Worm (Caenorhabditis elegans) whole organism, L4 larva: ENCODE results near the gene lact-3.
A peak's percentile ranks its signal among the peaks of the same experiment; 100 is the strongest.

ENCODE experiments used
- F26F4.8 ChIP-seq: fragments of 200-800 bp; sonication (Bioruptor generic); conservative IDR thresholded peaks from 2 replicates; pipeline ENCODE4 v1.3.6; 2022; ENCODE audit warnings: missing genetic modification characterization, missing compliant biosample characterization
- F44E2.7 ChIP-seq: fragments of 200-800 bp; sonication (Bioruptor generic); IDR thresholded peaks from 2 replicates; pipeline ENCODE4 v2.1.2; 2022; ENCODE audit warnings: missing genetic modification characterization, missing compliant biosample characterization
- Y5F2A.4 ChIP-seq: fragments of 200-800 bp; sonication (Bioruptor generic); optimal IDR thresholded peaks from 2 replicates; lab custom pipeline; 2018; ENCODE audit warnings: mild to moderate bottlenecking, missing genetic modification characterization, missing compliant biosample characterization
- Y75B8A.6 ChIP-seq: fragments of 200-800 bp; sonication (Bioruptor generic); IDR thresholded peaks from 2 replicates; pipeline ENCODE4 v1.3.6; 2022; ENCODE audit warnings: missing genetic modification reagents, missing genetic modification characterization, missing compliant biosample characterization
- aha-1 ChIP-seq: fragments of 150-350 bp; peaks from one replicate; lab custom pipeline; 2014; ENCODE audit warnings: missing biosample characterization, missing genetic modification characterization
- attf-4 ChIP-seq: sonication (generic microtip); optimal IDR thresholded peaks from 3 replicates; lab custom pipeline; 2017; ENCODE audit warnings: missing biosample characterization, missing genetic modification characterization
- ceh-44 ChIP-seq: fragments of 200-800 bp; sonication (Bioruptor generic); IDR thresholded peaks from 2 replicates; pipeline ENCODE4 v1.3.6; 2022; ENCODE audit warnings: missing genetic modification reagents, missing genetic modification characterization, missing compliant biosample characterization
- ctbp-1 ChIP-seq: fragments of 200-800 bp; sonication (Bioruptor generic); IDR thresholded peaks from 2 replicates; pipeline ENCODE4 v1.3.6; 2022; ENCODE audit warnings: missing genetic modification reagents, missing genetic modification characterization, missing compliant biosample characterization
- daf-12 ChIP-seq: fragments of 150-350 bp; optimal IDR thresholded peaks from 2 replicates; lab custom pipeline; 2014; ENCODE audit warnings: missing biosample characterization, missing genetic modification reagents, missing genetic modification characterization
- dmd-6 ChIP-seq: fragments of 200-800 bp; sonication (Bioruptor generic); IDR thresholded peaks from 2 replicates; pipeline ENCODE4 v1.3.6; 2022; ENCODE audit warnings: missing genetic modification reagents, missing genetic modification characterization, missing compliant biosample characterization
- dmd-8 ChIP-seq: fragments of 200-800 bp; sonication (Bioruptor generic); IDR thresholded peaks from 2 replicates; pipeline ENCODE4 v1.3.6; 2022; ENCODE audit warnings: missing genetic modification characterization, missing compliant biosample characterization
- dve-1 ChIP-seq: sonication (generic microtip); optimal IDR thresholded peaks from 2 replicates; lab custom pipeline; 2017; ENCODE audit warnings: antibody characterized with exemption, mild to moderate bottlenecking, missing genetic modification characterization, missing compliant biosample characterization; ENCODE audit not compliant: insufficient read depth
- egl-27 ChIP-seq: sonication (generic microtip); optimal IDR thresholded peaks from 3 replicates; lab custom pipeline; 2017; ENCODE audit warnings: missing biosample characterization, missing genetic modification reagents, missing genetic modification characterization
- fkh-10 ChIP-seq: fragments of 150-350 bp; optimal IDR thresholded peaks from 2 replicates; lab custom pipeline; 2014; ENCODE audit warnings: missing biosample characterization, missing genetic modification reagents, missing genetic modification characterization
- hmg-1.1 ChIP-seq: fragments of 200-800 bp; sonication (Bioruptor generic); IDR thresholded peaks from 2 replicates; pipeline ENCODE4 v1.3.6; 2022; ENCODE audit warnings: missing genetic modification reagents, missing genetic modification characterization, missing compliant biosample characterization
- lin-1 ChIP-seq: fragments of 200-800 bp; sonication (Bioruptor generic); IDR thresholded peaks from 2 replicates; pipeline ENCODE4 v1.3.6; 2022; ENCODE audit warnings: missing genetic modification reagents, missing genetic modification characterization, missing compliant biosample characterization
- lin-13 ChIP-seq: fragments of 150-350 bp; optimal IDR thresholded peaks from 2 replicates; lab custom pipeline; 2014; ENCODE audit warnings: missing biosample characterization, missing genetic modification reagents, missing genetic modification characterization
- lin-38 ChIP-seq: fragments of 200-800 bp; sonication (Bioruptor generic); IDR thresholded peaks from 2 replicates; pipeline ENCODE4 v1.3.6; 2022; ENCODE audit warnings: missing genetic modification reagents, missing genetic modification characterization, missing compliant biosample characterization
- madf-5 ChIP-seq, 2 experiments: fragments of 200-800 bp; sonication (Bioruptor generic); IDR thresholded peaks; 2 replicates each; pipeline ENCODE4 v1.3.6; 2022; ENCODE audit warnings: missing compliant biosample characterization in 2 of 2, missing genetic modification characterization in 2 of 2
- madf-9 ChIP-seq: fragments of 200-800 bp; sonication (Bioruptor generic); conservative IDR thresholded peaks from 2 replicates; pipeline ENCODE4 v1.3.6; 2022; ENCODE audit warnings: missing genetic modification reagents, missing genetic modification characterization, missing compliant biosample characterization
- mdl-1 ChIP-seq, 2 experiments: fragments of 150-350 bp in 1 of 2; sonication (generic microtip) in 1 of 2; optimal IDR thresholded peaks; 2 replicates each; lab custom pipeline; 2014 to 2017; ENCODE audit warnings: missing biosample characterization in 2 of 2, missing genetic modification characterization in 2 of 2
- mep-1 ChIP-seq: fragments of 150-350 bp; sonication (generic microtip); optimal IDR thresholded peaks from 3 replicates; lab custom pipeline; 2014; ENCODE audit warnings: missing biosample characterization, missing genetic modification characterization
- mes-2 ChIP-seq: sonication (generic microtip); optimal IDR thresholded peaks from 2 replicates; lab custom pipeline; 2016; ENCODE audit warnings: missing genotype, mild to moderate bottlenecking, missing genetic modification characterization, missing compliant biosample characterization; ENCODE audit not compliant: poor library complexity, severe bottlenecking
- mxl-3 ChIP-seq: fragments of 200-800 bp; sonication (Bioruptor generic); optimal IDR thresholded peaks from 2 replicates; lab custom pipeline; 2018; ENCODE audit warnings: mild to moderate bottlenecking, missing genetic modification characterization, missing compliant biosample characterization
- nhr-237 ChIP-seq: sonication (generic microtip); optimal IDR thresholded peaks from 2 replicates; lab custom pipeline; 2017; ENCODE audit warnings: missing biosample characterization, missing genetic modification characterization
- nhr-25 ChIP-seq: sonication (generic microtip); optimal IDR thresholded peaks from 2 replicates; lab custom pipeline; 2017; ENCODE audit warnings: missing genetic modification characterization, mild to moderate bottlenecking, missing compliant biosample characterization, antibody characterized with exemption, moderate library complexity, borderline replicate concordance; ENCODE audit not compliant: insufficient read depth
- nhr-41 ChIP-seq: fragments of 200-800 bp; sonication (Bioruptor generic); IDR thresholded peaks from 2 replicates; pipeline ENCODE4 v1.3.6; 2022; ENCODE audit warnings: missing genetic modification reagents, missing genetic modification characterization, missing compliant biosample characterization
- nhr-42 ChIP-seq: fragments of 200-800 bp; sonication (Bioruptor generic); IDR thresholded peaks from 2 replicates; pipeline ENCODE4 v1.3.6; 2022; ENCODE audit warnings: missing genetic modification characterization, missing compliant biosample characterization
- nhr-6 ChIP-seq: fragments of 150-350 bp; optimal IDR thresholded peaks from 2 replicates; lab custom pipeline; 2014; ENCODE audit warnings: missing biosample characterization, missing genetic modification characterization
- php-3 ChIP-seq: fragments of 200-800 bp; sonication (Bioruptor generic); IDR thresholded peaks from 2 replicates; pipeline ENCODE4 v1.3.6; 2022; ENCODE audit warnings: missing genetic modification reagents, missing genetic modification characterization, missing compliant biosample characterization
- rbr-2 ChIP-seq: sonication (generic microtip); optimal IDR thresholded peaks from 2 replicates; lab custom pipeline; 2016; ENCODE audit warnings: missing genotype, missing genetic modification characterization, missing compliant biosample characterization
- set-16 ChIP-seq: fragments of 200-800 bp; sonication (Bioruptor generic); IDR thresholded peaks from 2 replicates; pipeline ENCODE4 v1.3.6; 2022; ENCODE audit warnings: missing genetic modification reagents, missing genetic modification characterization, missing compliant biosample characterization
- spr-1 ChIP-seq: sonication (generic microtip); optimal IDR thresholded peaks from 2 replicates; lab custom pipeline; 2016; ENCODE audit warnings: mild to moderate bottlenecking, missing genetic modification characterization, missing compliant biosample characterization
- tra-1 ChIP-seq: fragments of 200-800 bp; sonication (Bioruptor generic); IDR thresholded peaks from 2 replicates; pipeline ENCODE4 v1.3.6; 2022; ENCODE audit warnings: missing genetic modification reagents, missing genetic modification characterization, missing compliant biosample characterization
- unc-130 ChIP-seq: sonication (generic microtip); optimal IDR thresholded peaks from 2 replicates; lab custom pipeline; 2016; ENCODE audit warnings: missing genetic modification reagents, missing genetic modification characterization, missing compliant biosample characterization
- unc-62 ChIP-seq, 3 experiments: fragments of 150-350 bp in 1 of 3; sonication (generic microtip); optimal IDR thresholded peaks in 2 of 3; peaks in 1 of 3; 1 replicate in 1 of 3; 2 replicates in 2 of 3; lab custom pipeline; 2014 to 2017; ENCODE audit warnings: missing biosample characterization in 3 of 3, missing genetic modification characterization in 3 of 3, missing genetic modification reagents in 3 of 3, missing genotype in 1 of 3
- ztf-7 ChIP-seq: fragments of 150-350 bp; optimal IDR thresholded peaks from 2 replicates; lab custom pipeline; 2014; ENCODE audit warnings: missing biosample characterization, missing genetic modification characterization

Gene lact-3

ce11 chrII:10657632-10658108, at the start of gene lact-3 (continued):
- TF ChIP-seq attf-4 (tag; lab: Kevin White, UChicago) = no peak
- no peak for TF ChIP-seq F44E2.7 (GFP tag; lab: Robert Waterston, UW)
- no peak for TF ChIP-seq ztf-7 (tag; lab: Kevin White, UChicago)

ce11 chrII:10706901-10707300, 49.4 kb upstream of the lact-3 start, which contains the start of gene col-80:
Gene col-80, plus strand, starts transcription at chrII:10707201.
- TF ChIP-seq unc-62 (GFP tag; optimal IDR thresholded peaks at IDR 0.05 in 1 of 2; lab: Kevin White, UChicago) (peak in 1 of 2 experiments; percentile 41), unc-62 (tag; optimal IDR thresholded peaks at IDR 0.05; lab: Kevin White, UChicago) (no peak), madf-5 (GFP tag; IDR thresholded peaks at IDR 0.05; lab: Robert Waterston, UW) (0 out of 4 replicates have a peak, but pooled peaks of 1 of the 2 experiments have one; percentile 49), dve-1 (tag; lab: Kevin White, UChicago) (no peak), dmd-6 (GFP tag; lab: Robert Waterston, UW) (0 out of 2 replicates have a peak, but pooled peaks have one; percentile 17)

ce11 chrII:10706038-10706437, 48.6 kb upstream of the lact-3 start:
- peak; percentile 19 for TF ChIP-seq dve-1 (tag; lab: Kevin White, UChicago)
- peak; percentile 70 for TF ChIP-seq fkh-10 (GFP tag; lab: Kevin White, UChicago)
- peak in 1 of 2 experiments; percentile 88 for TF ChIP-seq unc-62 (GFP tag; optimal IDR thresholded peaks at IDR 0.05 in 1 of 2; lab: Kevin White, UChicago)
- TF ChIP-seq unc-62 (tag; optimal IDR thresholded peaks at IDR 0.05; lab: Kevin White, UChicago) = no peak
- no peak for TF ChIP-seq hmg-1.1
- TF ChIP-seq aha-1 (tag; lab: Kevin White, UChicago) = peak; percentile 73
- no peak for TF ChIP-seq egl-27 (tag; lab: Kevin White, UChicago)
- TF ChIP-seq dmd-8 (GFP tag; lab: Robert Waterston, UW) = no peak
- no peak for TF ChIP-seq mep-1 (tag; lab: Kevin White, UChicago)
- no peak for TF ChIP-seq mxl-3 (GFP tag; lab: Kevin White, UChicago)
- TF ChIP-seq nhr-41 (GFP tag; lab: Robert Waterston, UW) = no peak

- 0 out of 2 replicates have a peak, but pooled peaks have one; percentile 49 for TF ChIP-seq nhr-42
- no peak for TF ChIP-seq lin-13 (GFP tag; lab: Kevin White, UChicago)
- peak in 1 of 2 experiments; percentile 70 for TF ChIP-seq unc-62 (GFP tag; optimal IDR thresholded peaks at IDR 0.05 in 1 of 2; lab: Kevin White, UChicago)
- no peak for TF ChIP-seq unc-62 (tag; optimal IDR thresholded peaks at IDR 0.05; lab: Kevin White, UChicago)
- TF ChIP-seq ceh-44 (GFP tag; lab: Robert Waterston, UW) = peak; percentile 13; the same call in 1 of the 2 replicates
- no peak for TF ChIP-seq daf-12 (tag; lab: Kevin White, UChicago)
- no peak for TF ChIP-seq unc-130 (GFP tag; lab: Kevin White, UChicago)
- TF ChIP-seq nhr-25 (tag; lab: Kevin White, UChicago) = peak; percentile 65
- TF ChIP-seq madf-9 = peak; percentile 57; the same call in 1 of the 2 replicates
- no peak for TF ChIP-seq lin-1
- peak; percentile 59; the same call in 1 of the 2 replicates for TF ChIP-seq tra-1 (GFP tag; lab: Robert Waterston, UW)
- TF ChIP-seq Y75B8A.6 = no peak
- no peak for TF ChIP-seq nhr-6
- no peak for TF ChIP-seq nhr-237 (tag; lab: Kevin White, UChicago)
- TF ChIP-seq lin-38 (GFP tag; lab: Robert Waterston, UW) = peak; percentile 12
- peak; percentile 16 for TF ChIP-seq Y5F2A.4 (GFP tag; lab: Kevin White, UChicago)
- TF ChIP-seq set-16 (GFP tag; lab: Robert Waterston, UW) = peak; percentile 97
- TF ChIP-seq ctbp-1 (GFP tag; lab: Robert Waterston, UW) = 0 out of 2 replicates have a peak, but pooled peaks have one; percentile 45
- TF ChIP-seq mes-2 (tag; lab: Kevin White, UChicago) = no peak
- no peak for TF ChIP-seq spr-1 (tag; lab: Kevin White, UChicago)
- TF ChIP-seq php-3 (GFP tag; lab: Robert Waterston, UW) = 0 out of 2 replicates have a peak, but pooled peaks have one; percentile 14
- no peak for TF ChIP-seq mdl-1 (tag; optimal IDR thresholded peaks at IDR 0.05; lab: Kevin White, UChicago)
- no peak for TF ChIP-seq rbr-2 (tag; lab: Kevin White, UChicago)
- no peak for TF ChIP-seq F26F4.8
These were observed 48.0 kb upstream of the lact-3 start for ce11 chrII:10705347-10705996.
